Fruit fly (Drosophila melanogaster) whole organism, embryonic: ENCODE data around the gene CG17032.

Experiments
- CG6854 ChIP-seq: fragments of 200-800 bp; sonication (Bioruptor generic); optimal IDR thresholded peaks from 3 replicates; lab custom pipeline; 2017; ENCODE audit warnings: missing biosample characterization, mild to moderate bottlenecking, missing genetic modification characterization
- CG7372 ChIP-seq: fragments of 200-800 bp; sonication (Bioruptor generic); IDR thresholded peaks from 2 replicates; pipeline ENCODE4 v1.3.6; 2022; ENCODE audit warnings: missing biosample characterization, missing genetic modification characterization
- CG8478 ChIP-seq: fragments of >200 bp; optimal IDR thresholded peaks from 2 replicates; lab custom pipeline; 2018
- Dref ChIP-seq: fragments of 200-800 bp; sonication (Bioruptor generic); IDR thresholded peaks from 2 replicates; pipeline ENCODE4 v1.3.6; 2022; ENCODE audit warnings: missing biosample characterization, missing genetic modification characterization
- Eip74EF ChIP-seq, 2 experiments: fragments of 200-800 bp in 1 of 2; fragments of >200 bp in 1 of 2; sonication (Bioruptor generic) in 1 of 2; optimal IDR thresholded peaks; 2 replicates each; lab custom pipeline; 2017 to 2019; ENCODE audit warnings: missing biosample characterization in 2 of 2, missing genetic modification characterization in 2 of 2, mild to moderate bottlenecking in 1 of 2, moderate library complexity in 1 of 2
- Myb ChIP-seq: fragments of 200-800 bp; sonication (Bioruptor generic); optimal IDR thresholded peaks from 2 replicates; lab custom pipeline; 2016; ENCODE audit warnings: missing biosample characterization, missing genetic modification characterization
- aop ChIP-seq: fragments of 200-800 bp; sonication (Bioruptor generic); IDR thresholded peaks from 2 replicates; pipeline ENCODE4 v1.3.6; 2022; ENCODE audit warnings: missing biosample characterization, missing genetic modification characterization
- pfk ChIP-seq: fragments of 200-800 bp; sonication (Bioruptor generic); optimal IDR thresholded peaks from 2 replicates; lab custom pipeline; 2018; ENCODE audit warnings: missing biosample characterization, mild to moderate bottlenecking, missing genetic modification characterization, moderate library complexity
- salm ChIP-seq: fragments of 200-800 bp; sonication (Bioruptor generic); optimal IDR thresholded peaks from 2 replicates; lab custom pipeline; 2018; ENCODE audit warnings: missing biosample characterization, mild to moderate bottlenecking, missing genetic modification characterization
- twi ChIP-seq: fragments of 200-800 bp; optimal IDR thresholded peaks from 2 replicates; lab custom pipeline; 2019; ENCODE audit warnings: missing biosample characterization, mild to moderate bottlenecking, missing genetic modification characterization, moderate library complexity

dm6 chr3L:15956448-15957010, 2.1 kb upstream of the CG17032 start, which contains the start of gene elgi:
- peak; percentile 13 for TF ChIP-seq twi (tag; lab: Kevin White, UChicago)
- no peak for TF ChIP-seq Dref (GFP tag; lab: Robert Waterston, UW)
- no peak for TF ChIP-seq CG8478
- no peak for TF ChIP-seq salm
- TF ChIP-seq aop (GFP tag; lab: Robert Waterston, UW): no peak
- no peak for TF ChIP-seq CG6854 (GFP tag; lab: Kevin White, UChicago)
- no peak for TF ChIP-seq pfk (GFP tag; lab: Kevin White, UChicago)
- TF ChIP-seq Myb: peak; percentile 62
- no peak for TF ChIP-seq Eip74EF (GFP tag; optimal IDR thresholded peaks at IDR 0.05; lab: Kevin White, UChicago)
- TF ChIP-seq CG7372 (GFP tag; lab: Robert Waterston, UW): no peak
